Worm (Caenorhabditis elegans) whole organism, L2 larva: ENCODE results near the gene mup-4.

ENCODE experiments used
- C34F6.9 ChIP-seq: fragments of 150-350 bp; optimal IDR thresholded peaks from 2 replicates; lab custom pipeline; 2014; ENCODE audit warnings: missing biosample characterization, missing genetic modification characterization
- F13H6.1 ChIP-seq: sonication (generic microtip); optimal IDR thresholded peaks from 2 replicates; lab custom pipeline; 2016; ENCODE audit warnings: missing genetic modification characterization, missing compliant biosample characterization
- R02D3.7 ChIP-seq: fragments of 150-350 bp; optimal IDR thresholded peaks from 2 replicates; lab custom pipeline; 2014; ENCODE audit warnings: missing biosample characterization, missing genetic modification characterization
- Y55F3AM.14 ChIP-seq: fragments of 200-800 bp; sonication (Bioruptor generic); optimal IDR thresholded peaks from 2 replicates; lab custom pipeline; 2018; ENCODE audit warnings: mild to moderate bottlenecking, missing genetic modification characterization, missing compliant biosample characterization
- ZK546.5 ChIP-seq: sonication (generic microtip); optimal IDR thresholded peaks from 2 replicates; lab custom pipeline; 2017; ENCODE audit warnings: missing biosample characterization, missing genetic modification characterization
- aly-2 ChIP-seq: fragments of 150-350 bp; optimal IDR thresholded peaks from 2 replicates; lab custom pipeline; 2014; ENCODE audit warnings: missing biosample characterization, missing genetic modification characterization
- ama-1 ChIP-seq: fragments of 150-350 bp; optimal IDR thresholded peaks from 2 replicates; lab custom pipeline; 2018; ENCODE audit warnings: inconsistent platforms
- blmp-1 ChIP-seq: sonication (generic microtip); optimal IDR thresholded peaks from 2 replicates; lab custom pipeline; 2017; ENCODE audit warnings: missing genetic modification characterization, mild to moderate bottlenecking, missing compliant biosample characterization, antibody characterized with exemption, moderate library complexity; ENCODE audit not compliant: insufficient read depth
- ceh-16 ChIP-seq: fragments of 150-350 bp; optimal IDR thresholded peaks from 2 replicates; lab custom pipeline; 2014; ENCODE audit warnings: missing biosample characterization, missing genetic modification characterization
- ceh-82 ChIP-seq: fragments of 150-350 bp; optimal IDR thresholded peaks from 2 replicates; lab custom pipeline; 2014; ENCODE audit warnings: missing biosample characterization, missing genetic modification characterization
- crh-2 ChIP-seq: sonication (generic microtip); optimal IDR thresholded peaks from 2 replicates; lab custom pipeline; 2017; ENCODE audit warnings: missing biosample characterization, missing genetic modification characterization
- dmd-4 ChIP-seq: sonication (generic microtip); optimal IDR thresholded peaks from 2 replicates; lab custom pipeline; 2017; ENCODE audit warnings: missing biosample characterization, missing genetic modification characterization
- egl-27 ChIP-seq: sonication (generic microtip); optimal IDR thresholded peaks from 3 replicates; lab custom pipeline; 2017; ENCODE audit warnings: missing biosample characterization, missing genetic modification reagents, missing genetic modification characterization
- elt-3 ChIP-seq: sonication (generic microtip); optimal IDR thresholded peaks from 2 replicates; lab custom pipeline; 2017; ENCODE audit warnings: missing biosample characterization, missing genetic modification characterization
- fos-1 ChIP-seq: fragments of 150-350 bp; optimal IDR thresholded peaks from 2 replicates; lab custom pipeline; 2014; ENCODE audit warnings: missing biosample characterization, missing genetic modification characterization
- gmeb-1 ChIP-seq: fragments of 150-350 bp; optimal IDR thresholded peaks from 2 replicates; lab custom pipeline; 2014; ENCODE audit warnings: missing biosample characterization, missing genetic modification characterization
- lin-11 ChIP-seq: fragments of 150-350 bp; sonication (generic microtip); optimal IDR thresholded peaks from 2 replicates; lab custom pipeline; 2014; ENCODE audit warnings: missing biosample characterization, missing genetic modification characterization, inconsistent platforms, mixed read lengths
- lin-13 ChIP-seq: fragments of 150-350 bp; optimal IDR thresholded peaks from 2 replicates; lab custom pipeline; 2014; ENCODE audit warnings: missing biosample characterization, missing genetic modification reagents, missing genetic modification characterization
- lin-39 ChIP-seq: fragments of 150-350 bp; optimal IDR thresholded peaks from 2 replicates; lab custom pipeline; 2014; ENCODE audit warnings: missing biosample characterization, missing genetic modification reagents, missing genetic modification characterization
- lsy-2 ChIP-seq, 2 experiments: fragments of 150-350 bp in 1 of 2; sonication (generic microtip) in 1 of 2; optimal IDR thresholded peaks; 2 replicates each; lab custom pipeline; 2014 to 2017; ENCODE audit warnings: missing biosample characterization in 2 of 2, missing genetic modification characterization in 2 of 2
- mab-5 ChIP-seq: fragments of 150-350 bp; optimal IDR thresholded peaks from 2 replicates; lab custom pipeline; 2014; ENCODE audit warnings: missing biosample characterization, missing genetic modification characterization
- mdl-1 ChIP-seq, 2 experiments: fragments of 150-350 bp in 1 of 2; sonication (generic microtip) in 1 of 2; optimal IDR thresholded peaks; 2 replicates each; lab custom pipeline; 2017; ENCODE audit warnings: missing biosample characterization in 2 of 2, missing genetic modification characterization in 2 of 2
- nhr-10 ChIP-seq: sonication (generic microtip); optimal IDR thresholded peaks from 2 replicates; lab custom pipeline; 2017; ENCODE audit warnings: missing biosample characterization, missing genetic modification characterization
- nhr-11 ChIP-seq: fragments of 150-350 bp; optimal IDR thresholded peaks from 2 replicates; lab custom pipeline; 2014; ENCODE audit warnings: missing biosample characterization, missing genetic modification characterization
- nhr-129 ChIP-seq: fragments of 150-350 bp; optimal IDR thresholded peaks from 2 replicates; lab custom pipeline; 2014; ENCODE audit warnings: missing biosample characterization, missing genetic modification characterization
- nhr-21 ChIP-seq: fragments of 150-350 bp; optimal IDR thresholded peaks from 2 replicates; lab custom pipeline; 2014; ENCODE audit warnings: missing biosample characterization, missing genetic modification characterization
- nhr-23 ChIP-seq: fragments of 150-350 bp; optimal IDR thresholded peaks from 2 replicates; lab custom pipeline; 2014; ENCODE audit warnings: missing biosample characterization, missing genetic modification reagents, missing genetic modification characterization
- nhr-25 ChIP-seq: fragments of 150-350 bp; sonication (generic microtip); optimal IDR thresholded peaks from 3 replicates; lab custom pipeline; 2014; ENCODE audit warnings: missing biosample characterization, missing genetic modification characterization
- nhr-6 ChIP-seq: fragments of 150-350 bp; optimal IDR thresholded peaks from 2 replicates; lab custom pipeline; 2014; ENCODE audit warnings: missing biosample characterization, missing genetic modification characterization
- nhr-77 ChIP-seq: fragments of 150-350 bp; optimal IDR thresholded peaks from 2 replicates; lab custom pipeline; 2014; ENCODE audit warnings: missing biosample characterization, missing genetic modification characterization
- peb-1 ChIP-seq: fragments of 150-350 bp; optimal IDR thresholded peaks from 2 replicates; lab custom pipeline; 2014; ENCODE audit warnings: missing biosample characterization, missing genetic modification characterization
- sem-4 ChIP-seq: fragments of 150-350 bp; optimal IDR thresholded peaks from 2 replicates; lab custom pipeline; 2014; ENCODE audit warnings: missing biosample characterization, missing genetic modification reagents, missing genetic modification characterization
- sma-3 ChIP-seq: sonication (generic microtip); optimal IDR thresholded peaks from 2 replicates; lab custom pipeline; 2016; ENCODE audit warnings: missing genetic modification reagents, missing genetic modification characterization, missing compliant biosample characterization
- sma-9 ChIP-seq, 2 experiments: fragments of 150-350 bp in 1 of 2; sonication (generic microtip) in 1 of 2; optimal IDR thresholded peaks; 2 replicates each; lab custom pipeline; 2014 to 2016; ENCODE audit warnings: missing genetic modification characterization in 2 of 2, mild to moderate bottlenecking in 1 of 2, missing biosample characterization in 1 of 2, missing compliant biosample characterization in 1 of 2, missing genetic modification reagents in 1 of 2, moderate library complexity in 1 of 2
- snpc-4 ChIP-seq: fragments of 150-350 bp; optimal IDR thresholded peaks from 2 replicates; lab custom pipeline; 2014; ENCODE audit warnings: missing biosample characterization, missing genetic modification characterization
- unc-55 ChIP-seq: fragments of 150-350 bp; sonication (generic microtip); optimal IDR thresholded peaks from 3 replicates; lab custom pipeline; 2014; ENCODE audit warnings: missing biosample characterization, missing genetic modification reagents, missing genetic modification characterization
- zag-1 ChIP-seq: fragments of 150-350 bp; optimal IDR thresholded peaks from 2 replicates; lab custom pipeline; 2014; ENCODE audit warnings: missing biosample characterization, missing genetic modification characterization
- ztf-1 ChIP-seq: fragments of 200-800 bp; sonication (Bioruptor generic); conservative IDR thresholded peaks from 2 replicates; pipeline ENCODE4 v1.3.6; 2022; ENCODE audit warnings: missing genetic modification characterization, missing compliant biosample characterization
- ztf-4 ChIP-seq: fragments of 150-350 bp; optimal IDR thresholded peaks from 2 replicates; lab custom pipeline; 2014; ENCODE audit warnings: missing biosample characterization, missing genetic modification characterization

The mup-4 gene

ce11 chrIII:7499421-7499902, 10.6 kb upstream of the mup-4 start, which contains the start of the genes C07H6.9 and sap-140 (continued):
- TF ChIP-seq ceh-16 (tag; lab: Kevin White, UChicago) (no peak), ceh-82 (tag; lab: Kevin White, UChicago) (no peak), egl-27 (no peak)
- TF ChIP-seq, all 48 proteins: peak for 23

- peak; percentile 77 for TF ChIP-seq sma-9 (GFP tag; optimal IDR thresholded peaks at IDR 0.05; lab: Kevin White, UChicago)
- TF ChIP-seq sma-9 (tag; optimal IDR thresholded peaks at IDR 0.05; lab: Kevin White, UChicago): no peak
- TF ChIP-seq lin-13 (GFP tag; lab: Kevin White, UChicago): peak; percentile 98
- peak; percentile 11 for TF ChIP-seq nhr-77
- TF ChIP-seq nhr-25 (tag; lab: Kevin White, UChicago): peak; percentile 78
- TF ChIP-seq nhr-21: peak; percentile 82
- TF ChIP-seq nhr-10 (tag; lab: Kevin White, UChicago): no peak
- TF ChIP-seq lin-39 (tag; lab: Kevin White, UChicago): no peak
- peak; percentile 54 for TF ChIP-seq blmp-1 (tag; lab: Kevin White, UChicago)
- TF ChIP-seq mdl-1 (tag; optimal IDR thresholded peaks at IDR 0.05; lab: Kevin White, UChicago): peak; percentile 54 to 87
- TF ChIP-seq elt-3: no peak
- peak; percentile 34 for TF ChIP-seq nhr-6 (tag; lab: Kevin White, UChicago)
- TF ChIP-seq nhr-11 (tag; lab: Kevin White, UChicago): no peak
- TF ChIP-seq lsy-2 (tag; optimal IDR thresholded peaks at IDR 0.05; lab: Kevin White, UChicago): peak; percentile 76 to 90
- peak; percentile 89 for TF ChIP-seq crh-2
- no peak for TF ChIP-seq nhr-23 (tag; lab: Kevin White, UChicago)
- TF ChIP-seq ZK546.5 (tag; lab: Kevin White, UChicago): peak; percentile 14
- TF ChIP-seq sem-4 (tag; lab: Kevin White, UChicago): peak; percentile 61
- TF ChIP-seq C34F6.9 (tag; lab: Kevin White, UChicago): peak; percentile 95
- no peak for TF ChIP-seq ceh-16 (tag; lab: Kevin White, UChicago)
- TF ChIP-seq ztf-4 (tag; lab: Kevin White, UChicago): peak; percentile 70
- peak; percentile 65 for TF ChIP-seq zag-1 (tag; lab: Kevin White, UChicago)
- no peak for TF ChIP-seq peb-1 (tag; lab: Kevin White, UChicago)
- peak; percentile 80 for TF ChIP-seq sma-3 (GFP tag; lab: Kevin White, UChicago)
- TF ChIP-seq gmeb-1: peak; percentile 96
- no peak for TF ChIP-seq R02D3.7 (tag; lab: Kevin White, UChicago)
- peak; percentile 35 for TF ChIP-seq mab-5 (tag; lab: Kevin White, UChicago)
- TF ChIP-seq egl-27: peak; percentile 64
- peak; percentile 84 for TF ChIP-seq F13H6.1
- peak; percentile 94 for TF ChIP-seq nhr-129 (tag; lab: Kevin White, UChicago)
- TF ChIP-seq unc-55 (GFP tag; lab: Kevin White, UChicago): peak; percentile 94
- TF ChIP-seq fos-1 (tag; lab: Kevin White, UChicago): peak; percentile 88
- peak; percentile 30 for TF ChIP-seq ama-1 (lab: Kevin White, UChicago)
- TF ChIP-seq lin-11 (tag; lab: Kevin White, UChicago): peak; percentile 79
- no peak for TF ChIP-seq Y55F3AM.14 (GFP tag; lab: Kevin White, UChicago)
- peak; percentile 85 for TF ChIP-seq snpc-4 (tag; lab: Kevin White, UChicago)
- TF ChIP-seq, all 48 proteins: peak for 26
Observed at ce11 chrIII:7498346-7498745, 9.4 kb upstream of the mup-4 start.

- TF ChIP-seq dmd-4 (tag; lab: Kevin White, UChicago): no peak
- TF ChIP-seq nhr-11 (tag; lab: Kevin White, UChicago): no peak
- TF ChIP-seq ztf-1 (GFP tag; lab: Robert Waterston, UW): no peak
- no peak for TF ChIP-seq nhr-23 (tag; lab: Kevin White, UChicago)
- TF ChIP-seq unc-55 (GFP tag; lab: Kevin White, UChicago): no peak
- no peak for TF ChIP-seq aly-2 (tag; lab: Kevin White, UChicago)
- no peak for TF ChIP-seq crh-2
Observed at ce11 chrIII:7497782-7498266, 8.9 kb upstream of the mup-4 start, which contains the start of gene cgh-1. TSS of gene cgh-1 (minus strand) at chrIII:7497832.
